Fruit fly (Drosophila melanogaster): ENCODE data around the gene sstn.

Gene sstn

DNA sequence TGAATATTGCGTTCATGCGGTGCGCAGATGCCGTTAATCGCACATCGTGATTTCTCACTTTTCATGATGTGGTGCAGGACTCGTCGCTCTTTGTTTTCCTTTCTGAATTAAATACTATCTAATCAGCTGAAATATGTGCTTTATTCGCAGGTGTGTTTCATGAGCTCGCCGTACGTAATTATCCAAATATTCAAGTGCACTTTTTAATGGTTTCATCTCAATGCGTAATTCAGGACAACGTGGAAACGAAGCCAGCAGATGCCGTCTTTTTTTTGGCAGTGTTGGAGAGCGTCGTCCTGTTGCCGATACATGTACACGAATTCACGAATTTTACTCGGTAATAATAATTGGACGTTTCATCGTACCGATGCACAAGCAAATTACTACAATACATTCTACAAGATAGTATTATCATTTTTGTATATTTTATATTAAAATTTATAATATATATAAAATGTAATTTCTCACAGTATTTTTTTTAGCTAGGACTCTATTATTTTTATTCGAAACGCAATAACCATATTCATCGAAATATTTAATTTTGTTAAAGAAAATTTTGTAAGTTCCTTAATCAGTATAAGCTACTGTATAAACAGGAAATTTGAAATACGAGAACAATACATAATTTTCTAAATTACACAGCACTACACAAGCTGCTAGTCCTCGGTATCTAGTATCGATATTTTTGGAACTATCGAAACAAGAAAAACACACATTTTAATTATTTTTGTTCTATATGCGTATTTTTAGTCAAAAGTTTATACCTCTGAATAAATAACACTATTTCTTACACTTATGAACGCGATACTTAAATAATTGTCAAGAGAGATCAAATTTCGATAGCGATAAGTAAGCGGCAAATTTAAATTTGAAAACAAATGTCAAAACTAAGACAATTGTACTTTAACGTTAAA, 42.4 kb upstream of the sstn start, which contains the start of gene CG12316 (continued):
- peak; percentile 94 for TF ChIP-seq YL-1 (GFP tag; optimal IDR thresholded peaks at IDR 0.05)
- TF ChIP-seq fd64A (GFP tag; optimal IDR thresholded peaks at IDR 0.05) = peak; percentile 92
- TF ChIP-seq CG12769 (tag; optimal IDR thresholded peaks at IDR 0.05) = peak; percentile 91
- TF ChIP-seq vnd (GFP tag; IDR thresholded peaks at IDR 0.05; ENCODE audit: partially characterized antibody) = peak; percentile 72
- TF ChIP-seq onecut (GFP tag; IDR thresholded peaks at IDR 0.05) = peak; percentile 91
- TF ChIP-seq seq (GFP tag; IDR thresholded peaks at IDR 0.05) = peak; percentile 87
- peak; percentile 74 for TF ChIP-seq CG6654 (GFP tag; optimal IDR thresholded peaks at IDR 0.05)
- TF ChIP-seq CG12155 (GFP tag; optimal IDR thresholded peaks at IDR 0.05) = peak; percentile 82
- TF ChIP-seq sob (GFP tag; IDR thresholded peaks at IDR 0.05) = peak; percentile 82
- peak; percentile 85 for TF ChIP-seq E2f2 (GFP tag; IDR thresholded peaks at IDR 0.05)
- no peak for TF ChIP-seq sc (optimal IDR thresholded peaks at IDR 0.05)
- TF ChIP-seq sc (GFP tag; optimal IDR thresholded peaks at IDR 0.05) = peak; percentile 82
- TF ChIP-seq exex (tag; optimal IDR thresholded peaks at IDR 0.05) = peak; percentile 74
- peak; percentile 86 for TF ChIP-seq Chrac-16 (GFP tag; optimal IDR thresholded peaks at IDR 0.05)
- TF ChIP-seq CG9215 (GFP tag; IDR thresholded peaks at IDR 0.05) = peak; percentile 76
- peak; percentile 87 for TF ChIP-seq CG13287 (GFP tag; IDR thresholded peaks at IDR 0.05; ENCODE audit: partially characterized antibody)
- TF ChIP-seq CG9797 (GFP tag; optimal IDR thresholded peaks at IDR 0.05) = peak; percentile 50
- peak; percentile 58 for TF ChIP-seq rib (GFP tag; IDR thresholded peaks at IDR 0.05)
- peak; percentile 90 for TF ChIP-seq ac (GFP tag; optimal IDR thresholded peaks at IDR 0.05)
- peak; percentile 78 for TF ChIP-seq MTF-1 (GFP tag; optimal IDR thresholded peaks at IDR 0.05; ENCODE audit: borderline replicate concordance)
- TF ChIP-seq CG32532 (GFP tag; IDR thresholded peaks at IDR 0.05) = peak; percentile 73
- peak; percentile 89 for TF ChIP-seq Usf (GFP tag; optimal IDR thresholded peaks at IDR 0.05)
- TF ChIP-seq her (GFP tag; optimal IDR thresholded peaks at IDR 0.05) = peak; percentile 91
- peak; percentile 93 for TF ChIP-seq nerfin-1 (tag; optimal IDR thresholded peaks at IDR 0.05)
- peak; percentile 92 for TF ChIP-seq CG11504 (tag; optimal IDR thresholded peaks at IDR 0.05)
- TF ChIP-seq Hmx (GFP tag; optimal IDR thresholded peaks at IDR 0.05) = peak; percentile 82
- peak; percentile 85 for TF ChIP-seq eyg (GFP tag; optimal IDR thresholded peaks at IDR 0.05)
- TF ChIP-seq mirr (GFP tag; optimal IDR thresholded peaks at IDR 0.05) = peak; percentile 80
- peak; percentile 55 for TF ChIP-seq CG7928 (GFP tag; optimal IDR thresholded peaks at IDR 0.05)
- peak; percentile 95 for TF ChIP-seq ems (GFP tag; optimal IDR thresholded peaks at IDR 0.05)
- no peak for TF ChIP-seq CG5180 (GFP tag; optimal IDR thresholded peaks at IDR 0.05)
- TF ChIP-seq Rfx (GFP tag; IDR thresholded peaks at IDR 0.05) = peak; percentile 87
- TF ChIP-seq kah (GFP tag; optimal IDR thresholded peaks at IDR 0.05) = peak; percentile 72
- peak; percentile 98 for TF ChIP-seq Ets65A (GFP tag)
- TF ChIP-seq Pdp1 (GFP tag; optimal IDR thresholded peaks at IDR 0.05) = peak in 1 of 2 experiments; percentile 93
- TF ChIP-seq CG16815 (GFP tag; optimal IDR thresholded peaks at IDR 0.05) = peak; percentile 85
- peak; percentile 5 for TF ChIP-seq Elba2 (GFP tag; optimal IDR thresholded peaks at IDR 0.05)
- 0 out of 2 replicates have a peak, but pooled peaks have one; percentile 17 for TF ChIP-seq ro (GFP tag; IDR thresholded peaks at IDR 0.05)
- TF ChIP-seq CG10274 (GFP tag; optimal IDR thresholded peaks at IDR 0.05) = peak; percentile 79
- TF ChIP-seq ase (GFP tag; IDR thresholded peaks at IDR 0.05) = peak; percentile 43; the same call in 2 of the 3 replicates
- peak; percentile 89 for TF ChIP-seq CG11723 (GFP tag; optimal IDR thresholded peaks at IDR 0.05)
- TF ChIP-seq Hey (tag; optimal IDR thresholded peaks at IDR 0.05) = peak; percentile 75
- peak; percentile 77 for TF ChIP-seq luna (GFP tag; optimal IDR thresholded peaks at IDR 0.05)
- peak; percentile 77 for TF ChIP-seq CG8281 (tag; optimal IDR thresholded peaks at IDR 0.05)
- TF ChIP-seq CG17612 (GFP tag; IDR thresholded peaks at IDR 0.05) = peak; percentile 64; the same call in 1 of the 2 replicates
- peak; percentile 94 for TF ChIP-seq pum (GFP tag; optimal IDR thresholded peaks at IDR 0.05)
- TF ChIP-seq sens (GFP tag) = peak; percentile 100
- TF ChIP-seq CG14441 (GFP tag; IDR thresholded peaks at IDR 0.05) = peak; percentile 70
- peak; percentile 82 for TF ChIP-seq Nf-YC (tag; optimal IDR thresholded peaks at IDR 0.05)
